Worm (Caenorhabditis elegans): Measurements from ENCODE around the gene ZK402.2.
A peak's percentile ranks its signal among the peaks of the same experiment; 100 is the strongest.

ZK402.2 gene

ce11 chrX:1437097-1437496, 33.6 kb downstream of the ZK402.2 start:
- TF ChIP-seq tbx-2 (tag; optimal IDR thresholded peaks at IDR 0.05) = peak; percentile 11
- peak; percentile 68 for TF ChIP-seq nhr-47 (tag; optimal IDR thresholded peaks at IDR 0.05)
- TF ChIP-seq dsc-1 (tag; optimal IDR thresholded peaks at IDR 0.05) = peak; percentile 53
- peak; percentile 22 for TF ChIP-seq skn-1 (tag; optimal IDR thresholded peaks at IDR 0.05)
- no peak for TF ChIP-seq ceh-88 (GFP tag; IDR thresholded peaks at IDR 0.05)
- TF ChIP-seq swsn-7 (tag; optimal IDR thresholded peaks at IDR 0.05) = no peak
- no peak for TF ChIP-seq alr-1 (tag; optimal IDR thresholded peaks at IDR 0.05; ENCODE audit: borderline replicate concordance)
- peak; percentile 43 for TF ChIP-seq fkh-8 (tag; optimal IDR thresholded peaks at IDR 0.05)
- peak; percentile 55 for TF ChIP-seq fkh-10 (GFP tag; optimal IDR thresholded peaks at IDR 0.05)
- peak; percentile 1 for TF ChIP-seq jun-1 (tag; optimal IDR thresholded peaks at IDR 0.05)
- TF ChIP-seq pag-3 (tag; optimal IDR thresholded peaks at IDR 0.05; ENCODE audit: borderline replicate concordance, insufficient read depth) = no peak
- TF ChIP-seq aha-1 (tag; optimal IDR thresholded peaks at IDR 0.05) = no peak
- TF ChIP-seq grh-1 (GFP tag; IDR thresholded peaks at IDR 0.05) = no peak
- TF ChIP-seq mep-1 (tag; optimal IDR thresholded peaks at IDR 0.05) = peak; percentile 4
- peak; percentile 9 for TF ChIP-seq rnt-1 (tag; optimal IDR thresholded peaks at IDR 0.05)
- peak; percentile 10 to 57 (median 21) for TF ChIP-seq ceh-82 (tag; optimal IDR thresholded peaks at IDR 0.05)
- peak; percentile 18 for TF ChIP-seq snu-23 (GFP tag; optimal IDR thresholded peaks at IDR 0.05)
- TF ChIP-seq sup-37 (GFP tag; optimal IDR thresholded peaks at IDR 0.05) = no peak
- TF ChIP-seq nhr-84 (tag; optimal IDR thresholded peaks at IDR 0.05) = no peak
- peak in 1 of 2 experiments; percentile 17 for TF ChIP-seq efl-1 (optimal IDR thresholded peaks at IDR 0.05)
- TF ChIP-seq efl-1 (GFP tag; optimal IDR thresholded peaks at IDR 0.05 in 1 of 2) = peak in 1 of 2 experiments; percentile 70

- TF ChIP-seq lsy-2 (tag; optimal IDR thresholded peaks at IDR 0.05) (peak; percentile 11 to 16), skn-1 (tag; optimal IDR thresholded peaks at IDR 0.05) (peak; percentile 34), alr-1 (tag; optimal IDR thresholded peaks at IDR 0.05; ENCODE audit: borderline replicate concordance) (no peak), efl-3 (GFP tag; optimal IDR thresholded peaks at IDR 0.05) (no peak), lir-3 (tag; optimal IDR thresholded peaks at IDR 0.05; ENCODE audit: poor library complexity) (no peak), mdl-1 (tag; optimal IDR thresholded peaks at IDR 0.05) (peak in 1 of 2 experiments; percentile 8), fkh-8 (tag; optimal IDR thresholded peaks at IDR 0.05) (peak; percentile 82), lin-14 (GFP tag; optimal IDR thresholded peaks at IDR 0.05) (peak; percentile 21), nhr-19 (GFP tag; conservative IDR thresholded peaks at IDR 0.05) (peak; percentile 18; the same call in 1 of the 2 replicates), ceh-88 (GFP tag; IDR thresholded peaks at IDR 0.05) (no peak), unc-98 (GFP tag; IDR thresholded peaks at IDR 0.05) (no peak), nhr-237 (tag; optimal IDR thresholded peaks at IDR 0.05) (no peak), fkh-10 (GFP tag; optimal IDR thresholded peaks at IDR 0.05) (peak; percentile 57), tbx-2 (tag; optimal IDR thresholded peaks at IDR 0.05) (peak; percentile 10), unc-130 (tag; optimal IDR thresholded peaks at IDR 0.05) (no peak), ceh-82 (tag; optimal IDR thresholded peaks at IDR 0.05) (peak in 2 of 3 experiments; percentile 23 to 43), dpl-1 (GFP tag; optimal IDR thresholded peaks at IDR 0.05) (peak in 1 of 3 experiments; percentile 6), swsn-7 (tag; optimal IDR thresholded peaks at IDR 0.05) (peak; percentile 35), pax-3 (tag; optimal IDR thresholded peaks at IDR 0.05) (peak; percentile 57), dsc-1 (tag; optimal IDR thresholded peaks at IDR 0.05) (peak; percentile 79), rnt-1 (tag; optimal IDR thresholded peaks at IDR 0.05) (peak; percentile 16), lin-15B (tag; optimal IDR thresholded peaks at IDR 0.05) (no peak), egl-13 (tag; optimal IDR thresholded peaks at IDR 0.05) (peak; percentile 44), lin-35 (GFP tag; optimal IDR thresholded peaks at IDR 0.05) (no peak), jun-1 (tag; optimal IDR thresholded peaks at IDR 0.05) (peak; percentile 37), nhr-71 (tag; optimal IDR thresholded peaks at IDR 0.05) (peak; percentile 35), elt-2 (tag; optimal IDR thresholded peaks at IDR 0.05) (no peak), sox-4 (tag; optimal IDR thresholded peaks at IDR 0.05) (peak; percentile 76), aha-1 (tag; optimal IDR thresholded peaks at IDR 0.05) (no peak), nhr-47 (tag; optimal IDR thresholded peaks at IDR 0.05) (peak; percentile 68), isw-1 (GFP tag; IDR thresholded peaks at IDR 0.05) (no peak), snu-23 (GFP tag; optimal IDR thresholded peaks at IDR 0.05) (peak; percentile 40)
Measured at ce11 chrX:1438925-1439324, 35.4 kb downstream of the ZK402.2 start.

Data from whole organism, L1 larva.